Fruit fly (Drosophila melanogaster) whole organism, embryonic: Measurements from ENCODE around the gene CG14034.
A peak's percentile ranks its signal among the peaks of the same experiment; 100 is the strongest.

Experiments
- Ada2b ChIP-seq: fragments of 200-800 bp; sonication (Bioruptor generic); IDR thresholded peaks from 2 replicates; pipeline ENCODE4 v1.3.6; 2022; ENCODE audit warnings: missing biosample characterization, missing genetic modification characterization
- Awh ChIP-seq: fragments of 200-800 bp; sonication (Bioruptor generic); IDR thresholded peaks from 2 replicates; pipeline ENCODE4, ENCODE4 v1.3.6; 2022; ENCODE audit warnings: missing biosample characterization, missing genetic modification characterization
- BtbVII ChIP-seq: fragments of 200-800 bp; sonication (Bioruptor generic); optimal IDR thresholded peaks from 3 replicates; lab custom pipeline; 2017; ENCODE audit warnings: missing biosample characterization, mild to moderate bottlenecking, missing genetic modification characterization
- CG10366 ChIP-seq: fragments of 200-800 bp; sonication (Bioruptor generic); IDR thresholded peaks from 2 replicates; pipeline ENCODE4 v1.3.6; 2022; ENCODE audit warnings: missing biosample characterization, missing genetic modification characterization
- CG10431 ChIP-seq: fragments of 200-800 bp; sonication (Bioruptor generic); optimal IDR thresholded peaks from 3 replicates; lab custom pipeline; 2018; ENCODE audit warnings: missing biosample characterization, mild to moderate bottlenecking, missing genetic modification characterization
- CG11456 ChIP-seq: fragments of 200-800 bp; sonication (Bioruptor generic); IDR thresholded peaks from 3 replicates; pipeline ENCODE4 v1.3.6; 2022; ENCODE audit warnings: missing biosample characterization, missing genetic modification characterization
- CG11560 ChIP-seq: fragments of 200-800 bp; sonication (Bioruptor generic); IDR thresholded peaks from 3 replicates; pipeline ENCODE4 v1.3.6; 2022; ENCODE audit warnings: missing biosample characterization, missing genetic modification characterization
- CG12299 ChIP-seq: fragments of 200-800 bp; sonication (Bioruptor generic); optimal IDR thresholded peaks from 2 replicates; lab custom pipeline; 2018; ENCODE audit warnings: missing biosample characterization, mild to moderate bottlenecking, missing genetic modification characterization
- CG12391 ChIP-seq: fragments of 200-800 bp; sonication (Bioruptor generic); optimal IDR thresholded peaks from 3 replicates; lab custom pipeline; 2018; ENCODE audit warnings: missing biosample characterization, mild to moderate bottlenecking, missing genetic modification characterization, moderate library complexity
- CG13894 ChIP-seq: fragments of 200-800 bp; sonication (Bioruptor generic); optimal IDR thresholded peaks from 3 replicates; lab custom pipeline; 2018; ENCODE audit warnings: missing biosample characterization, mild to moderate bottlenecking, missing genetic modification characterization, moderate library complexity
- CG14965 ChIP-seq: fragments of 200-800 bp; sonication (Bioruptor generic); optimal IDR thresholded peaks from 2 replicates; lab custom pipeline; 2016; ENCODE audit warnings: missing biosample characterization, missing genetic modification characterization, borderline replicate concordance
- CG1832 ChIP-seq: fragments of 200-800 bp; sonication (Bioruptor generic); optimal IDR thresholded peaks from 2 replicates; lab custom pipeline; 2017; ENCODE audit warnings: missing biosample characterization, mild to moderate bottlenecking, missing genetic modification characterization, inconsistent platforms
- CG34376 ChIP-seq: fragments of 200-800 bp; sonication (Bioruptor generic); optimal IDR thresholded peaks from 2 replicates; lab custom pipeline; 2018; ENCODE audit warnings: missing biosample characterization, mild to moderate bottlenecking, missing genetic modification characterization
- CG3838 ChIP-seq: fragments of 200-800 bp; sonication (Bioruptor generic); optimal IDR thresholded peaks from 3 replicates; lab custom pipeline; 2016; ENCODE audit warnings: missing biosample characterization, missing genetic modification characterization
- CG4360 ChIP-seq: fragments of 200-800 bp; sonication (Bioruptor generic); IDR thresholded peaks from 2 replicates; pipeline ENCODE4 v1.3.6; 2022; ENCODE audit warnings: missing biosample characterization, missing genetic modification characterization
- CG6175 ChIP-seq: fragments of 200-800 bp; sonication (Bioruptor generic); IDR thresholded peaks from 3 replicates; pipeline ENCODE4 v1.3.6; 2022; ENCODE audit warnings: missing biosample characterization, missing genetic modification characterization
- CG6791 ChIP-seq: fragments of 200-800 bp; sonication (Bioruptor generic); IDR thresholded peaks from 3 replicates; pipeline ENCODE4 v1.3.6; 2022; ENCODE audit warnings: missing biosample characterization, missing genetic modification characterization; ENCODE audit not compliant: partially characterized antibody
- CG6854 ChIP-seq: fragments of 200-800 bp; sonication (Bioruptor generic); optimal IDR thresholded peaks from 3 replicates; lab custom pipeline; 2017; ENCODE audit warnings: missing biosample characterization, mild to moderate bottlenecking, missing genetic modification characterization
- CG8765 ChIP-seq: fragments of 200-800 bp; sonication (Bioruptor generic); IDR thresholded peaks from 2 replicates; pipeline ENCODE4 v1.3.6; 2022; ENCODE audit warnings: missing biosample characterization, missing genetic modification characterization
- CG9609 ChIP-seq: fragments of 200-800 bp; sonication (Bioruptor generic); optimal IDR thresholded peaks from 3 replicates; lab custom pipeline; 2016; ENCODE audit warnings: missing biosample characterization, missing genetic modification characterization
- CG9797 ChIP-seq: fragments of 200-800 bp; sonication (Bioruptor generic); optimal IDR thresholded peaks from 3 replicates; lab custom pipeline; 2018; ENCODE audit warnings: missing biosample characterization, mild to moderate bottlenecking, missing genetic modification characterization
- Camta ChIP-seq: fragments of 200-800 bp; sonication (Bioruptor generic); optimal IDR thresholded peaks from 2 replicates; lab custom pipeline; 2016; ENCODE audit warnings: missing biosample characterization, missing genetic modification characterization
- HLH3B ChIP-seq: fragments of 200-800 bp; sonication (Bioruptor generic); IDR thresholded peaks from 2 replicates; pipeline ENCODE4 v1.3.6; 2022; ENCODE audit warnings: missing biosample characterization, missing genetic modification characterization
- Hmr ChIP-seq: fragments of 200-800 bp; sonication (Bioruptor generic); optimal IDR thresholded peaks from 3 replicates; lab custom pipeline; 2017; ENCODE audit warnings: mild to moderate bottlenecking, missing biosample characterization, missing genetic modification reagents, missing genetic modification characterization
- Hmx ChIP-seq: fragments of 200-800 bp; sonication (Bioruptor generic); optimal IDR thresholded peaks from 2 replicates; lab custom pipeline; 2016; ENCODE audit warnings: missing biosample characterization, missing genetic modification characterization
- Hr39 ChIP-seq: fragments of >200 bp; optimal IDR thresholded peaks from 2 replicates; lab custom pipeline; 2017
- Myb ChIP-seq: fragments of 200-800 bp; sonication (Bioruptor generic); optimal IDR thresholded peaks from 2 replicates; lab custom pipeline; 2016; ENCODE audit warnings: missing biosample characterization, missing genetic modification characterization
- Ravus ChIP-seq: fragments of 200-800 bp; sonication (Bioruptor generic); IDR thresholded peaks from 2 replicates; pipeline ENCODE4 v1.3.6; 2022; ENCODE audit warnings: missing biosample characterization, missing genetic modification characterization
- Taf1 ChIP-seq: fragments of 200-800 bp; sonication (Bioruptor generic); IDR thresholded peaks from 2 replicates; pipeline ENCODE4 v1.3.6; 2022; ENCODE audit warnings: missing biosample characterization, missing genetic modification characterization
- ac ChIP-seq: fragments of 200-800 bp; sonication (Bioruptor generic); optimal IDR thresholded peaks from 3 replicates; lab custom pipeline; 2017; ENCODE audit warnings: missing biosample characterization, mild to moderate bottlenecking, missing genetic modification characterization
- dati ChIP-seq: fragments of 200-800 bp; sonication (Bioruptor generic); IDR thresholded peaks from 2 replicates; pipeline ENCODE4 v1.3.6; 2022; ENCODE audit warnings: missing biosample characterization, missing genetic modification characterization
- dmrt11E ChIP-seq: fragments of 200-800 bp; sonication (Bioruptor generic); optimal IDR thresholded peaks from 3 replicates; lab custom pipeline; 2018; ENCODE audit warnings: missing biosample characterization, mild to moderate bottlenecking, missing genetic modification characterization, moderate library complexity
- exex ChIP-seq: fragments of 200-800 bp; sonication (Bioruptor generic); optimal IDR thresholded peaks from 4 replicates; lab custom pipeline; 2018; ENCODE audit warnings: missing biosample characterization, mild to moderate bottlenecking, missing genetic modification characterization, moderate library complexity
- fd64A ChIP-seq: fragments of 200-800 bp; sonication (Bioruptor generic); optimal IDR thresholded peaks from 3 replicates; lab custom pipeline; 2018; ENCODE audit warnings: missing biosample characterization, mild to moderate bottlenecking, missing genetic modification characterization
- fd96Cb ChIP-seq: fragments of 200-800 bp; sonication (Bioruptor generic); optimal IDR thresholded peaks from 2 replicates; lab custom pipeline; 2018; ENCODE audit warnings: missing biosample characterization, mild to moderate bottlenecking, missing genetic modification characterization, moderate library complexity
- lab ChIP-seq: fragments of 200-800 bp; sonication (Bioruptor generic); optimal IDR thresholded peaks from 3 replicates; lab custom pipeline; 2017; ENCODE audit warnings: missing biosample characterization, missing genetic modification characterization, mild to moderate bottlenecking, moderate library complexity, missing genetic modification reagents
- nom ChIP-seq: fragments of 200-800 bp; sonication (Bioruptor generic); optimal IDR thresholded peaks from 2 replicates; lab custom pipeline; 2017; ENCODE audit warnings: missing biosample characterization, missing genetic modification characterization, mild to moderate bottlenecking, moderate library complexity, missing genetic modification reagents
- pros ChIP-seq: fragments of 200-800 bp; sonication (Bioruptor generic); optimal IDR thresholded peaks from 3 replicates; lab custom pipeline; 2019; ENCODE audit warnings: missing biosample characterization, mild to moderate bottlenecking, missing genetic modification characterization, moderate library complexity
- pum ChIP-seq: fragments of 200-800 bp; sonication (Bioruptor generic); optimal IDR thresholded peaks from 2 replicates; lab custom pipeline; 2016; ENCODE audit warnings: missing biosample characterization, missing genetic modification characterization
- salm ChIP-seq: fragments of 200-800 bp; sonication (Bioruptor generic); optimal IDR thresholded peaks from 2 replicates; lab custom pipeline; 2018; ENCODE audit warnings: missing biosample characterization, mild to moderate bottlenecking, missing genetic modification characterization
- scrt ChIP-seq: fragments of 200-800 bp; sonication (Bioruptor generic); optimal IDR thresholded peaks from 2 replicates; lab custom pipeline; 2018; ENCODE audit warnings: missing biosample characterization, mild to moderate bottlenecking, missing genetic modification characterization, moderate library complexity
- slbo ChIP-seq: fragments of 200-800 bp; sonication (Bioruptor generic); IDR thresholded peaks from 2 replicates; pipeline ENCODE4 v1.3.6; 2022; ENCODE audit warnings: missing biosample characterization, missing genetic modification characterization
- sna ChIP-seq: fragments of 200-800 bp; sonication (Bioruptor generic); IDR thresholded peaks from 2 replicates; pipeline ENCODE4 v1.3.6; 2022; ENCODE audit warnings: missing biosample characterization, missing genetic modification characterization; ENCODE audit not compliant: partially characterized antibody
- tio ChIP-seq: fragments of 200-800 bp; sonication (Bioruptor generic); optimal IDR thresholded peaks from 2 replicates; lab custom pipeline; 2017; ENCODE audit warnings: missing biosample characterization, missing genetic modification characterization, inconsistent platforms
- zfh2 ChIP-seq: fragments of 200-800 bp; sonication (Bioruptor generic); optimal IDR thresholded peaks from 2 replicates; lab custom pipeline; 2016; ENCODE audit warnings: missing biosample characterization, missing genetic modification characterization

The CG14034 gene

dm6 chr2L:5259076-5259843, 42.9 kb upstream of the CG14034 start (continued):
- TF ChIP-seq CG13894, result peak; percentile 27
- TF ChIP-seq tio (GFP tag; lab: Kevin White, UChicago), result no peak
- TF ChIP-seq nom (GFP tag; lab: Kevin White, UChicago), result no peak
- TF ChIP-seq Awh (GFP tag; lab: Robert Waterston, UW), result peak; percentile 32; the same call in 1 of the 2 replicates
- no peak for TF ChIP-seq CG1832 (GFP tag; lab: Kevin White, UChicago)

dm6 chr2L:5256036-5256846, 39.9 kb upstream of the CG14034 start:
- TF ChIP-seq pros (peak; percentile 23), Hr39 (lab: Kevin White, UChicago) (no peak), CG34376 (GFP tag; lab: Kevin White, UChicago) (peak; percentile 13), CG11560 (tag; lab: Robert Waterston, UW) (no peak), Hmr (GFP tag; lab: Kevin White, UChicago) (no peak), Ravus (GFP tag; lab: Robert Waterston, UW) (no peak), lab (GFP tag; lab: Kevin White, UChicago) (peak; percentile 15), Myb (GFP tag; lab: Kevin White, UChicago) (no peak), Ada2b (GFP tag; lab: Robert Waterston, UW) (peak; percentile 21; the same call in 1 of the 2 replicates), CG6854 (GFP tag; lab: Kevin White, UChicago) (no peak), CG6175 (GFP tag; lab: Robert Waterston, UW) (no peak), CG3838 (peak; percentile 20), pum (peak; percentile 14), salm (tag; lab: Kevin White, UChicago) (peak; percentile 88), fd64A (GFP tag; lab: Kevin White, UChicago) (peak; percentile 75), slbo (no peak; the same call in 1 of the 2 replicates), CG12391 (peak; percentile 39), Hmx (GFP tag; lab: Kevin White, UChicago) (no peak), exex (tag; lab: Kevin White, UChicago) (peak; percentile 65), CG10431 (peak; percentile 35), dmrt11E (tag; lab: Kevin White, UChicago) (peak; percentile 66), Taf1 (no peak), CG12299 (tag; lab: Kevin White, UChicago) (no peak), CG9797 (GFP tag; lab: Kevin White, UChicago) (peak; percentile 32), CG9609 (GFP tag; lab: Kevin White, UChicago) (no peak), CG10366 (GFP tag; lab: Robert Waterston, UW) (peak; percentile 24; the same call in 1 of the 2 replicates), zfh2 (GFP tag; lab: Kevin White, UChicago) (no peak), CG14965 (no peak), HLH3B (GFP tag; lab: Robert Waterston, UW) (peak; percentile 44; the same call in 1 of the 2 replicates), ac (GFP tag; lab: Kevin White, UChicago) (peak; percentile 75), CG4360 (GFP tag; lab: Robert Waterston, UW) (0 out of 2 replicates have a peak, but pooled peaks have one; percentile 46), scrt (GFP tag; lab: Kevin White, UChicago) (no peak), nom (GFP tag; lab: Kevin White, UChicago) (peak; percentile 58), fd96Cb (peak; percentile 58), dati (GFP tag; lab: Robert Waterston, UW) (0 out of 2 replicates have a peak, but pooled peaks have one; percentile 50), CG8765 (GFP tag; lab: Robert Waterston, UW) (no peak), CG6791 (GFP tag; lab: Robert Waterston, UW) (no peak), BtbVII (GFP tag; lab: Kevin White, UChicago) (peak; percentile 25), CG11456 (GFP tag; lab: Robert Waterston, UW) (no peak), Camta (GFP tag; lab: Kevin White, UChicago) (peak; percentile 28), sna (GFP tag; lab: Robert Waterston, UW) (no peak)
